Worm (Caenorhabditis elegans) whole organism, late embryonic: ENCODE data around the gene srj-24.

Source experiments
- T23F11.4 ChIP-seq: fragments of 200-800 bp; sonication (Bioruptor generic); optimal IDR thresholded peaks from 2 replicates; lab custom pipeline; 2018; ENCODE audit warnings: mild to moderate bottlenecking, missing genetic modification characterization, missing compliant biosample characterization
- ahr-1 ChIP-seq: sonication (generic microtip); optimal IDR thresholded peaks from 2 replicates; lab custom pipeline; 2016; ENCODE audit warnings: missing genetic modification characterization, missing compliant biosample characterization
- ama-1 ChIP-seq: fragments of 150-350 bp; optimal IDR thresholded peaks from 2 replicates; lab custom pipeline; 2014
- ceh-2 ChIP-seq: sonication (generic microtip); optimal IDR thresholded peaks from 2 replicates; lab custom pipeline; 2016; ENCODE audit warnings: missing genotype, missing genetic modification characterization, missing compliant biosample characterization
- ceh-24 ChIP-seq: sonication (generic microtip); optimal IDR thresholded peaks from 2 replicates; lab custom pipeline; 2016; ENCODE audit warnings: mild to moderate bottlenecking, missing genetic modification characterization, missing compliant biosample characterization
- ceh-30 ChIP-seq: fragments of 150-350 bp; optimal IDR thresholded peaks from 2 replicates; lab custom pipeline; 2014; ENCODE audit warnings: missing biosample characterization, missing genetic modification characterization
- ceh-31 ChIP-seq: sonication (generic microtip); optimal IDR thresholded peaks from 2 replicates; lab custom pipeline; 2016; ENCODE audit warnings: missing genetic modification characterization, missing compliant biosample characterization
- ceh-34 ChIP-seq: sonication (generic microtip); optimal IDR thresholded peaks from 2 replicates; lab custom pipeline; 2016; ENCODE audit warnings: mild to moderate bottlenecking, missing genetic modification characterization, missing compliant biosample characterization
- ceh-45 ChIP-seq: fragments of 200-800 bp; sonication (Bioruptor generic); IDR thresholded peaks from 2 replicates; pipeline ENCODE4 v1.3.6; 2022; ENCODE audit warnings: missing genetic modification reagents, missing genetic modification characterization, missing compliant biosample characterization
- ceh-48 ChIP-seq: sonication (generic microtip); optimal IDR thresholded peaks from 2 replicates; lab custom pipeline; 2016; ENCODE audit warnings: missing genetic modification characterization, inconsistent platforms, missing compliant biosample characterization
- ceh-6 ChIP-seq: fragments of 200-800 bp; sonication (Bioruptor generic); optimal IDR thresholded peaks from 2 replicates; lab custom pipeline; 2018; ENCODE audit warnings: mild to moderate bottlenecking, missing genetic modification characterization, missing compliant biosample characterization
- che-1 ChIP-seq: sonication (generic microtip); optimal IDR thresholded peaks from 2 replicates; lab custom pipeline; 2016; ENCODE audit warnings: mild to moderate bottlenecking, missing genetic modification characterization, missing compliant biosample characterization
- dve-1 ChIP-seq: sonication (generic microtip); optimal IDR thresholded peaks from 2 replicates; lab custom pipeline; 2017; ENCODE audit warnings: antibody characterized with exemption, mild to moderate bottlenecking, missing genetic modification characterization, missing compliant biosample characterization
- eyg-1 ChIP-seq: sonication (generic microtip); optimal IDR thresholded peaks from 2 replicates; lab custom pipeline; 2016; ENCODE audit warnings: missing genotype, missing genetic modification characterization, missing compliant biosample characterization
- fkh-10 ChIP-seq: fragments of 150-350 bp; optimal IDR thresholded peaks from 2 replicates; lab custom pipeline; 2014; ENCODE audit warnings: missing biosample characterization, missing genetic modification reagents, missing genetic modification characterization
- fkh-6 ChIP-seq: sonication (generic microtip); optimal IDR thresholded peaks from 2 replicates; lab custom pipeline; 2016; ENCODE audit warnings: missing genetic modification characterization, missing compliant biosample characterization
- hlh-15 ChIP-seq: sonication (generic microtip); optimal IDR thresholded peaks from 2 replicates; lab custom pipeline; 2016; ENCODE audit warnings: missing genetic modification characterization, missing compliant biosample characterization
- hlh-30 ChIP-seq: sonication (generic microtip); optimal IDR thresholded peaks from 2 replicates; lab custom pipeline; 2017; ENCODE audit warnings: antibody characterized with exemption, missing genetic modification characterization, missing compliant biosample characterization; ENCODE audit not compliant: insufficient read depth
- mec-3 ChIP-seq: sonication (generic microtip); optimal IDR thresholded peaks from 2 replicates; lab custom pipeline; 2016; ENCODE audit warnings: borderline replicate concordance, missing genetic modification characterization, missing compliant biosample characterization
- nfya-1 ChIP-seq: sonication (generic microtip); optimal IDR thresholded peaks from 2 replicates; lab custom pipeline; 2017; ENCODE audit warnings: missing genetic modification characterization, mild to moderate bottlenecking, missing compliant biosample characterization, antibody characterized with exemption, moderate library complexity
- nhr-232 ChIP-seq: sonication (generic microtip); optimal IDR thresholded peaks from 2 replicates; lab custom pipeline; 2016; ENCODE audit warnings: missing genetic modification characterization, missing compliant biosample characterization
- npax-4 ChIP-seq: sonication (generic microtip); optimal IDR thresholded peaks from 2 replicates; lab custom pipeline; 2016; ENCODE audit warnings: missing genetic modification characterization, missing compliant biosample characterization
- odd-2 ChIP-seq: sonication (generic microtip); optimal IDR thresholded peaks from 2 replicates; lab custom pipeline; 2017; ENCODE audit warnings: antibody characterized with exemption, mild to moderate bottlenecking, missing genetic modification characterization, missing compliant biosample characterization
- pag-3 ChIP-seq: sonication (generic microtip); optimal IDR thresholded peaks from 2 replicates; lab custom pipeline; 2016; ENCODE audit warnings: missing compliant biosample characterization, missing genetic modification characterization, borderline replicate concordance
- ref-2 ChIP-seq: sonication (generic microtip); optimal IDR thresholded peaks from 2 replicates; lab custom pipeline; 2016; ENCODE audit warnings: missing genetic modification characterization, missing compliant biosample characterization
- rnt-1 ChIP-seq: sonication (generic microtip); optimal IDR thresholded peaks from 2 replicates; lab custom pipeline; 2016; ENCODE audit warnings: missing genetic modification characterization, missing compliant biosample characterization
- sdc-2 ChIP-seq: sonication (generic microtip); optimal IDR thresholded peaks from 2 replicates; lab custom pipeline; 2016; ENCODE audit warnings: missing genotype, missing genetic modification characterization, missing compliant biosample characterization
- sox-4 ChIP-seq: sonication (generic microtip); optimal IDR thresholded peaks from 2 replicates; lab custom pipeline; 2017; ENCODE audit warnings: mild to moderate bottlenecking, missing genetic modification characterization, inconsistent platforms, missing compliant biosample characterization
- syd-9 ChIP-seq: sonication (generic microtip); optimal IDR thresholded peaks from 2 replicates; lab custom pipeline; 2016; ENCODE audit warnings: mild to moderate bottlenecking, missing genetic modification characterization, moderate library complexity, missing compliant biosample characterization
- tbx-7 ChIP-seq: sonication (generic microtip); optimal IDR thresholded peaks from 2 replicates; lab custom pipeline; 2016; ENCODE audit warnings: missing genotype, missing genetic modification characterization, missing compliant biosample characterization
- ttx-3 ChIP-seq: sonication (generic microtip); optimal IDR thresholded peaks from 2 replicates; lab custom pipeline; 2016; ENCODE audit warnings: missing genetic modification reagents, missing genetic modification characterization, missing compliant biosample characterization
- unc-3 ChIP-seq, 2 experiments: fragments of 200-800 bp in 1 of 2; sonication (Bioruptor generic) in 1 of 2; sonication (generic microtip) in 1 of 2; conservative IDR thresholded peaks in 1 of 2; optimal IDR thresholded peaks in 1 of 2; 2 replicates each; pipeline versions ENCODE4 v1.3.6 to Lab custom; 2016 to 2022; ENCODE audit warnings: missing compliant biosample characterization in 2 of 2, missing genetic modification characterization in 2 of 2, missing genetic modification reagents in 1 of 2
- unc-42 ChIP-seq: sonication (generic microtip); optimal IDR thresholded peaks from 2 replicates; lab custom pipeline; 2016; ENCODE audit warnings: missing genotype, missing genetic modification characterization, missing compliant biosample characterization
- ztf-16 ChIP-seq: sonication (generic microtip); optimal IDR thresholded peaks from 2 replicates; lab custom pipeline; 2017; ENCODE audit warnings: missing genetic modification characterization, missing compliant biosample characterization

The srj-24 gene

DNA sequence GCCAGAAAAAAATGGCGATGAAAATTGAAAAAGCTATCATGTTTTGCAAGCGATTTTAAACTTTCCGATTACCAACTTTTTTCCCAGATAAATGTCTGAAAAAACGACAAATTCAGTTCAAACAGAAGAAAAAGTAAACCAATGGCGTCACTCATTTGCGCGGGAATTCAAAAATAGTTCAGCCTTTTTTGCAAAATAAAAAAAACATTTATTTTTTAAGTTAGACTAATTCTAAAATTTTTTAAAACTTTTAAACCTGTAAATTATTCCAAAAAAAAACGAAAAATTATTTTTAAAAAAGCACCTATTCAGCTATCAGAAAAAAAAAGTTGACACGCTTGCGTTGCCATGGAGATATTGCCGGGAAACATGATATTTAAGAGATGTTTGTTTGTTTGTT lies 25.8 kb downstream of the srj-24 start, which contains the start of gene cyp-33C11:
Gene cyp-33C11, minus strand, starts transcription at position 101 of the 400 bp plus-strand sequence.
- TF ChIP-seq odd-2 (no peak), ceh-2 (tag; lab: Kevin White, UChicago) (no peak), ceh-48 (tag; lab: Kevin White, UChicago) (no peak), ref-2 (no peak), ama-1 (lab: Kevin White, UChicago) (no peak), mec-3 (tag; lab: Kevin White, UChicago) (no peak), eyg-1 (no peak), sox-4 (tag; lab: Kevin White, UChicago) (no peak), rnt-1 (no peak), fkh-10 (GFP tag; lab: Kevin White, UChicago) (no peak), che-1 (tag; lab: Kevin White, UChicago) (no peak), unc-42 (tag; lab: Kevin White, UChicago) (no peak), npax-4 (tag; lab: Kevin White, UChicago) (no peak), ceh-6 (no peak), ceh-24 (tag; lab: Kevin White, UChicago) (no peak), syd-9 (tag; lab: Kevin White, UChicago) (no peak), hlh-15 (no peak), ceh-30 (no peak), sdc-2 (tag; lab: Kevin White, UChicago) (no peak)

DNA sequence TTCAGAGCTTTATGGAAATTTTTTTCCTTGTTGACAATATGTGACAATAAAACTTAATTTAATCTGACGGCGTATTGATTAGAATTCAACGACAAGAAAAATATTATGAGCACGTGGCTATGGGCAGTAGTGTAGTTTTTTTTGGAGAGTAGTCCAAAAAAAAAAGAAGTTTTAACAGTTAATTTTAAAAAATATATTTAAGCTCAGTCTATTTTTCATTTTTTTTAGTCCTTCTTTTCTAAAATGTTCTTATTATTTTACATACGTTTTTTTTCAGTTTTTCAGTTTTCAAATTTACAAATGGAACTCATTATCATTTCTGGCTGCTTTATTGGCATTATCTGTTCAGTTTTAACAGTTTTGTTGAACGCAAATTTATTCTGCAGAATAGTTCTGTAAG lies 29.9 kb downstream of the srj-24 start, which contains the start of gene srbc-39:
Gene srbc-39, plus strand, starts transcription at position 301 of the 400 bp plus-strand sequence.
- TF ChIP-seq ahr-1 (tag; lab: Kevin White, UChicago) = no peak

DNA sequence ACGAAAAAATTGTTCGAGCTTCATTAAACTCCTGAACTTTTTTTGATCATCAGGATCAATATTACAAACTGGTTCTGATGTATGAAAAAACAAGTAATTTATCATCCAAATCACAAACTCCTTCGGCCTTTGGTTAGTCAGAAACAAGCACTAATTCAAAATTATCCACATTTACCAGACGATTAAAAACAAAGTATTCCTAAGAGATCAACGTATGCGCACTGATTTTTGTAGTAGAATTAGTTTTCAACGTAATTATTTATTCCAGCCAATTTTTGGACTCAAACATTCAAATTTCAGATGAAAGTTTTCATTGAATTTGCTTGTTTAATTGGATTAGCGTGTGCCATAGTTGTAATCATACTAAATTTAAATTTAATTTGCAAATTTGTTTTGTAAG lies 31.8 kb downstream of the srj-24 start, which contains the start of gene srbc-38:
Gene srbc-38, plus strand, starts transcription at position 301 of the 400 bp plus-strand sequence.
- no peak for TF ChIP-seq sdc-2 (tag; lab: Kevin White, UChicago)
- no peak for TF ChIP-seq che-1 (tag; lab: Kevin White, UChicago)
- TF ChIP-seq dve-1 (tag; lab: Kevin White, UChicago) = no peak
- no peak for TF ChIP-seq sox-4 (tag; lab: Kevin White, UChicago)
- no peak for TF ChIP-seq nhr-232

DNA sequence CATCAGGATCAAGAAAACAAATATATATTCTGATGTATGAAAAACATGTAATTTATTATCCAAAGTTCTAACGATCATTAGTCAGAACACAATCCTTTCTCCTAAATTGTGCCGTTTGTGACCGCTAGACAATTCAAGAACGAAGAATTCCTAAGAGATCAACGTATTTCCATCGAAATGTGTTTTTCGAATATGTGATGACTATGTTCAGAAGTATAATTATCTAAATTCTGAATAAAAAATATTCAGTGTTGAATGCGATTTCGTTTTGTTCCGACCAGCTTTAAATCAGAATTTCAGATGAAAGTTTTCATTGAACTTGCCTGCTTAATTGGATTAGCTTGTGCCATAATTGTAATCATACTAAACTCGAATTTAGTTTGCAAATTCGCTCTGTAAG lies 36.4 kb downstream of the srj-24 start, which contains the start of gene srbc-37:
Gene srbc-37, plus strand, starts transcription at position 301 of the 400 bp plus-strand sequence.
- TF ChIP-seq mec-3 (tag; lab: Kevin White, UChicago) (no peak), fkh-10 (GFP tag; lab: Kevin White, UChicago) (no peak), hlh-30 (tag; lab: Kevin White, UChicago) (no peak), ceh-31 (no peak), nfya-1 (tag; lab: Kevin White, UChicago) (no peak), fkh-6 (no peak), ceh-45 (no peak), T23F11.4 (no peak), unc-3 (GFP tag; conservative IDR thresholded peaks at IDR 0.05; lab: Robert Waterston, UW) (no peak), unc-3 (tag; optimal IDR thresholded peaks at IDR 0.05; lab: Kevin White, UChicago) (no peak), ceh-34 (tag; lab: Kevin White, UChicago) (no peak), pag-3 (tag; lab: Kevin White, UChicago) (no peak), npax-4 (tag; lab: Kevin White, UChicago) (no peak), ztf-16 (tag; lab: Kevin White, UChicago) (no peak), ttx-3 (tag; lab: Kevin White, UChicago) (no peak), tbx-7 (no peak), ahr-1 (tag; lab: Kevin White, UChicago) (no peak)
